Worm (Caenorhabditis elegans) whole organism, L2 larva: ENCODE results near the gene lmp-2.

ENCODE experiments used
- C34F6.9 ChIP-seq: fragments of 150-350 bp; optimal IDR thresholded peaks from 2 replicates; lab custom pipeline; 2014; ENCODE audit warnings: missing biosample characterization, missing genetic modification characterization
- F13H6.1 ChIP-seq: sonication (generic microtip); optimal IDR thresholded peaks from 2 replicates; lab custom pipeline; 2016; ENCODE audit warnings: missing genetic modification characterization, missing compliant biosample characterization
- R02D3.7 ChIP-seq: fragments of 150-350 bp; optimal IDR thresholded peaks from 2 replicates; lab custom pipeline; 2014; ENCODE audit warnings: missing biosample characterization, missing genetic modification characterization
- Y55F3AM.14 ChIP-seq: fragments of 200-800 bp; sonication (Bioruptor generic); optimal IDR thresholded peaks from 2 replicates; lab custom pipeline; 2018; ENCODE audit warnings: mild to moderate bottlenecking, missing genetic modification characterization, missing compliant biosample characterization
- ZK546.5 ChIP-seq: sonication (generic microtip); optimal IDR thresholded peaks from 2 replicates; lab custom pipeline; 2017; ENCODE audit warnings: missing biosample characterization, missing genetic modification characterization
- alr-1 ChIP-seq: fragments of 150-350 bp; optimal IDR thresholded peaks from 2 replicates; lab custom pipeline; 2014; ENCODE audit warnings: missing biosample characterization, missing genetic modification characterization
- aly-2 ChIP-seq: fragments of 150-350 bp; optimal IDR thresholded peaks from 2 replicates; lab custom pipeline; 2014; ENCODE audit warnings: missing biosample characterization, missing genetic modification characterization
- ama-1 ChIP-seq: fragments of 150-350 bp; optimal IDR thresholded peaks from 2 replicates; lab custom pipeline; 2018; ENCODE audit warnings: inconsistent platforms
- blmp-1 ChIP-seq: sonication (generic microtip); optimal IDR thresholded peaks from 2 replicates; lab custom pipeline; 2017; ENCODE audit warnings: missing genetic modification characterization, mild to moderate bottlenecking, missing compliant biosample characterization, antibody characterized with exemption, moderate library complexity; ENCODE audit not compliant: insufficient read depth
- ceh-16 ChIP-seq: fragments of 150-350 bp; optimal IDR thresholded peaks from 2 replicates; lab custom pipeline; 2014; ENCODE audit warnings: missing biosample characterization, missing genetic modification characterization
- ceh-82 ChIP-seq: fragments of 150-350 bp; optimal IDR thresholded peaks from 2 replicates; lab custom pipeline; 2014; ENCODE audit warnings: missing biosample characterization, missing genetic modification characterization
- crh-2 ChIP-seq: sonication (generic microtip); optimal IDR thresholded peaks from 2 replicates; lab custom pipeline; 2017; ENCODE audit warnings: missing biosample characterization, missing genetic modification characterization
- egl-27 ChIP-seq: sonication (generic microtip); optimal IDR thresholded peaks from 3 replicates; lab custom pipeline; 2017; ENCODE audit warnings: missing biosample characterization, missing genetic modification reagents, missing genetic modification characterization
- elt-1 ChIP-seq: fragments of 150-350 bp; optimal IDR thresholded peaks from 2 replicates; lab custom pipeline; 2014; ENCODE audit warnings: missing biosample characterization, missing genetic modification characterization
- elt-3 ChIP-seq: sonication (generic microtip); optimal IDR thresholded peaks from 2 replicates; lab custom pipeline; 2017; ENCODE audit warnings: missing biosample characterization, missing genetic modification characterization
- fos-1 ChIP-seq: fragments of 150-350 bp; optimal IDR thresholded peaks from 2 replicates; lab custom pipeline; 2014; ENCODE audit warnings: missing biosample characterization, missing genetic modification characterization
- gmeb-1 ChIP-seq: fragments of 150-350 bp; optimal IDR thresholded peaks from 2 replicates; lab custom pipeline; 2014; ENCODE audit warnings: missing biosample characterization, missing genetic modification characterization
- lin-11 ChIP-seq: fragments of 150-350 bp; sonication (generic microtip); optimal IDR thresholded peaks from 2 replicates; lab custom pipeline; 2014; ENCODE audit warnings: missing biosample characterization, missing genetic modification characterization, inconsistent platforms, mixed read lengths
- lin-13 ChIP-seq: fragments of 150-350 bp; optimal IDR thresholded peaks from 2 replicates; lab custom pipeline; 2014; ENCODE audit warnings: missing biosample characterization, missing genetic modification reagents, missing genetic modification characterization
- lin-39 ChIP-seq: fragments of 150-350 bp; optimal IDR thresholded peaks from 2 replicates; lab custom pipeline; 2014; ENCODE audit warnings: missing biosample characterization, missing genetic modification reagents, missing genetic modification characterization
- lsy-2 ChIP-seq, 2 experiments: fragments of 150-350 bp in 1 of 2; sonication (generic microtip) in 1 of 2; optimal IDR thresholded peaks; 2 replicates each; lab custom pipeline; 2014 to 2017; ENCODE audit warnings: missing biosample characterization in 2 of 2, missing genetic modification characterization in 2 of 2
- mab-5 ChIP-seq: fragments of 150-350 bp; optimal IDR thresholded peaks from 2 replicates; lab custom pipeline; 2014; ENCODE audit warnings: missing biosample characterization, missing genetic modification characterization
- nhr-11 ChIP-seq: fragments of 150-350 bp; optimal IDR thresholded peaks from 2 replicates; lab custom pipeline; 2014; ENCODE audit warnings: missing biosample characterization, missing genetic modification characterization
- nhr-12 ChIP-seq: fragments of 150-350 bp; optimal IDR thresholded peaks from 2 replicates; lab custom pipeline; 2014; ENCODE audit warnings: missing biosample characterization, missing genetic modification characterization
- nhr-129 ChIP-seq: fragments of 150-350 bp; optimal IDR thresholded peaks from 2 replicates; lab custom pipeline; 2014; ENCODE audit warnings: missing biosample characterization, missing genetic modification characterization
- nhr-21 ChIP-seq: fragments of 150-350 bp; optimal IDR thresholded peaks from 2 replicates; lab custom pipeline; 2014; ENCODE audit warnings: missing biosample characterization, missing genetic modification characterization
- nhr-23 ChIP-seq: fragments of 150-350 bp; optimal IDR thresholded peaks from 2 replicates; lab custom pipeline; 2014; ENCODE audit warnings: missing biosample characterization, missing genetic modification reagents, missing genetic modification characterization
- nhr-237 ChIP-seq: fragments of 150-350 bp; optimal IDR thresholded peaks from 2 replicates; lab custom pipeline; 2014; ENCODE audit warnings: missing biosample characterization, missing genetic modification characterization
- nhr-25 ChIP-seq: fragments of 150-350 bp; sonication (generic microtip); optimal IDR thresholded peaks from 3 replicates; lab custom pipeline; 2014; ENCODE audit warnings: missing biosample characterization, missing genetic modification characterization
- nhr-6 ChIP-seq: fragments of 150-350 bp; optimal IDR thresholded peaks from 2 replicates; lab custom pipeline; 2014; ENCODE audit warnings: missing biosample characterization, missing genetic modification characterization
- nhr-77 ChIP-seq: fragments of 150-350 bp; optimal IDR thresholded peaks from 2 replicates; lab custom pipeline; 2014; ENCODE audit warnings: missing biosample characterization, missing genetic modification characterization
- peb-1 ChIP-seq: fragments of 150-350 bp; optimal IDR thresholded peaks from 2 replicates; lab custom pipeline; 2014; ENCODE audit warnings: missing biosample characterization, missing genetic modification characterization
- sem-4 ChIP-seq: fragments of 150-350 bp; optimal IDR thresholded peaks from 2 replicates; lab custom pipeline; 2014; ENCODE audit warnings: missing biosample characterization, missing genetic modification reagents, missing genetic modification characterization
- skn-1 ChIP-seq: sonication (generic microtip); optimal IDR thresholded peaks from 2 replicates; lab custom pipeline; 2017; ENCODE audit warnings: missing biosample characterization, missing genetic modification characterization
- sma-3 ChIP-seq: sonication (generic microtip); optimal IDR thresholded peaks from 2 replicates; lab custom pipeline; 2016; ENCODE audit warnings: missing genetic modification reagents, missing genetic modification characterization, missing compliant biosample characterization
- sma-9 ChIP-seq, 2 experiments: fragments of 150-350 bp in 1 of 2; sonication (generic microtip) in 1 of 2; optimal IDR thresholded peaks; 2 replicates each; lab custom pipeline; 2014 to 2016; ENCODE audit warnings: missing genetic modification characterization in 2 of 2, mild to moderate bottlenecking in 1 of 2, missing biosample characterization in 1 of 2, missing compliant biosample characterization in 1 of 2, missing genetic modification reagents in 1 of 2, moderate library complexity in 1 of 2
- snpc-4 ChIP-seq: fragments of 150-350 bp; optimal IDR thresholded peaks from 2 replicates; lab custom pipeline; 2014; ENCODE audit warnings: missing biosample characterization, missing genetic modification characterization
- unc-39 ChIP-seq: fragments of 150-350 bp; optimal IDR thresholded peaks from 2 replicates; lab custom pipeline; 2014; ENCODE audit warnings: missing biosample characterization, missing genetic modification characterization
- unc-55 ChIP-seq: fragments of 150-350 bp; sonication (generic microtip); optimal IDR thresholded peaks from 3 replicates; lab custom pipeline; 2014; ENCODE audit warnings: missing biosample characterization, missing genetic modification reagents, missing genetic modification characterization
- zag-1 ChIP-seq: fragments of 150-350 bp; optimal IDR thresholded peaks from 2 replicates; lab custom pipeline; 2014; ENCODE audit warnings: missing biosample characterization, missing genetic modification characterization
- ztf-1 ChIP-seq: fragments of 200-800 bp; sonication (Bioruptor generic); conservative IDR thresholded peaks from 2 replicates; pipeline ENCODE4 v1.3.6; 2022; ENCODE audit warnings: missing genetic modification characterization, missing compliant biosample characterization
- ztf-11 ChIP-seq: sonication (generic microtip); optimal IDR thresholded peaks from 2 replicates; lab custom pipeline; 2017; ENCODE audit warnings: missing biosample characterization, missing genetic modification characterization

lmp-2 gene

DNA sequence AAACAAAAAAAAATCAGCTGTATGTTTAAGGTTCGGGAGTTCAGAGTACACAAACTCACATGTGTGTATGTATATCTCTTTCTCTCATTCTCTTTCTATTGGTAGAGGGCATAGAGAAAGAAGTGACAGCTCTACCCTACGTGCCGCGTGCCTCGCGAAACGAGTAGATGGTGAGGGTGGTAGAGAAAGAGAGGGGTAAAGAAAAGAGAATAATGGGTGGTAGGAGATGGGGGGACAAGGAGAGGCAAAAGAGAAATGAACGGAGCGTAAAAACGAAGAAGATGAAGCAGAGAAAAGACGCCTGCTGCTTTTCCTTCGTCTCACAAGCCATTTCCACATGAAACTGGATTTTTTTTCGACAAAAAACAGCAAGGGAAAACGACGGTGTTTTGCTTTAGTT is 32.3 kb upstream of the lmp-2 start (continued):
- TF ChIP-seq ztf-1 (GFP tag; lab: Robert Waterston, UW), result no peak
- peak; percentile 92 for TF ChIP-seq nhr-6 (tag; lab: Kevin White, UChicago)
- peak; percentile 83 for TF ChIP-seq sma-3 (GFP tag; lab: Kevin White, UChicago)
- TF ChIP-seq ama-1 (lab: Kevin White, UChicago), result peak; percentile 17
- peak; percentile 73 for TF ChIP-seq gmeb-1 (tag; lab: Kevin White, UChicago)
- TF ChIP-seq lin-13 (GFP tag; lab: Kevin White, UChicago), result peak; percentile 89
- no peak for TF ChIP-seq nhr-237
- TF ChIP-seq nhr-77 (tag; lab: Kevin White, UChicago), result no peak
- peak; percentile 90 for TF ChIP-seq egl-27 (tag; lab: Kevin White, UChicago)
- no peak for TF ChIP-seq elt-3 (tag; lab: Kevin White, UChicago)
- peak; percentile 90 for TF ChIP-seq nhr-21 (tag; lab: Kevin White, UChicago)

DNA sequence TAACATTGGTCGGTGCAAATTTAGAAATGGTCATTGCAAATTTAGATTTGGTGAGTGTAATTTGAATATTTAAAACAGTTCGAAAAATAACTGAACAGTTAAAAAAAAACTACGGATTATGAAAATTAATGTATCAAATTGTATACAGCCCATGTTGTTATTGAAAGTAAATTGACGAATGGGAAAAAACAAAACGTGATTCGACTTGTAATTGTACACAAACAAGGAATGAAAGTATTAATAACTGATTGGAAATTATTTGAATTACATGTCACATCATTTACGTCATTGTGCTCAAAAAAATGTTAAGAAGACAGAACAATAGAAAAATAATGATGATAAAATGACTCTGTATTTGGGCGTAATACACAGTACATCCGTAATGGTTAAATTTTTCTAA is 31.1 kb upstream of the lmp-2 start:
- no peak for TF ChIP-seq ztf-11 (tag; lab: Kevin White, UChicago)
- TF ChIP-seq sem-4 (tag; lab: Kevin White, UChicago), result no peak
- no peak for TF ChIP-seq Y55F3AM.14 (GFP tag; lab: Kevin White, UChicago)
- no peak for TF ChIP-seq aly-2 (tag; lab: Kevin White, UChicago)
- no peak for TF ChIP-seq nhr-11 (tag; lab: Kevin White, UChicago)

DNA sequence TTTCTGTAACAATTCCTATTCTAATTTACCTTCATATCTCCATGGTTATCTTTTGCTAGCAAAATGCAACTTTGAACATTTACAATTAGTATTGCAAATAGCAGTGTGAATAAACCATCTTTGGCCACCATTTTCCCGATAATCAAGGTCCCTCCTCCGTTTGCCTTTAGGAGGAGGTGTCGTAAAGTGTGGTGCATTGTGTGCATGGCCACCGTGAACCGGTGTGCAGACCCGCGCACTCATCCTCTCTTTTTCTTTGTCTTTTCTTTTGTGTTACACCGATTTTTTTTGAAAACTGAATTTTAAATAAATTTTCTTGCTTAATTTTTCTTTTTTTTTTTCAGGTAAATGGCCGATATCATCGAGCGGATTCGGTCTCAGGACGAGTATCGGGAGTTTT is 28.6 kb upstream of the lmp-2 start, which contains the start of the genes pigx-1 and rme-6:
Gene pigx-1, minus strand, starts transcription at position 206 of the 400 bp plus-strand sequence.
Gene rme-6, plus strand, starts transcription at position 345 of the 400 bp plus-strand sequence.
- TF ChIP-seq nhr-129 (tag; lab: Kevin White, UChicago) (peak; percentile 20), unc-55 (GFP tag; lab: Kevin White, UChicago) (peak; percentile 63), lsy-2 (tag; optimal IDR thresholded peaks at IDR 0.05; lab: Kevin White, UChicago) (peak in 1 of 2 experiments; percentile 27), lin-39 (no peak)

DNA sequence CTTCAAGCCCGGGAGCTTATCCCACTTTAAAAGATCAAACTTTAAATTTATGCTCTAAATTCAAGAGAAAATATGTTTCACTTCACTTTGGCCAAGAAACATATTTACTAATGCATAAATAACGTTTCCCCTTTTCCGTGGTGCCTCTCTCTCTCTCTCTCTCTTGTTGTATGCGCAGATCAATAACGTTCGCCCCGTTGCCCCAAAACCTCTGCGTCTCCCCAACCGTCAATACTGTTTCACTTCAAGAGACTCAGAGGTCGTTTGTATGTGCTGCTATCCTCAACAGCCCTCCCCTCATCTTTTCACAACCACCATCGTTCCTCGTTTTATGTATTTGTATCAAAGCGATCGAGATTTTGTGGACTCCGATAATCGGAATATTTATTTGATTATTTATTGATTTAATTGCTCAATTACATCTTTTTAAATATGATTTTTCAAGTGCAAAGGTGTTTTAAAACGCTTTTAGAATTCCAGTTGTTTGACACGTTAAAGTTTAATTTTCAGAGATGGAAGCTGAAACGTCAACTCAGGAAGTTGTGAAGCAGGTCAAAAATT is 21.6 kb upstream of the lmp-2 start, which contains the start of gene ife-4:
Gene ife-4, plus strand, starts transcription at position 511 of the 561 bp plus-strand sequence.
- TF ChIP-seq F13H6.1 (tag; lab: Kevin White, UChicago) (peak; percentile 41), peb-1 (tag; lab: Kevin White, UChicago) (no peak), nhr-129 (tag; lab: Kevin White, UChicago) (peak; percentile 29), ztf-11 (tag; lab: Kevin White, UChicago) (no peak), sem-4 (tag; lab: Kevin White, UChicago) (no peak), C34F6.9 (tag; lab: Kevin White, UChicago) (peak; percentile 70), sma-3 (GFP tag; lab: Kevin White, UChicago) (no peak), sma-9 (GFP tag; optimal IDR thresholded peaks at IDR 0.05; lab: Kevin White, UChicago) (peak; percentile 47), sma-9 (tag; optimal IDR thresholded peaks at IDR 0.05; lab: Kevin White, UChicago) (no peak), nhr-6 (tag; lab: Kevin White, UChicago) (no peak), egl-27 (tag; lab: Kevin White, UChicago) (no peak), skn-1 (tag; lab: Kevin White, UChicago) (no peak), unc-55 (GFP tag; lab: Kevin White, UChicago) (peak; percentile 63), nhr-12 (tag; lab: Kevin White, UChicago) (no peak), ZK546.5 (tag; lab: Kevin White, UChicago) (no peak), nhr-23 (tag; lab: Kevin White, UChicago) (no peak), unc-39 (tag; lab: Kevin White, UChicago) (no peak), R02D3.7 (tag; lab: Kevin White, UChicago) (no peak), fos-1 (peak; percentile 6), nhr-11 (tag; lab: Kevin White, UChicago) (no peak), lin-13 (GFP tag; lab: Kevin White, UChicago) (no peak), lsy-2 (tag; optimal IDR thresholded peaks at IDR 0.05; lab: Kevin White, UChicago) (peak in 1 of 2 experiments; percentile 51), nhr-21 (tag; lab: Kevin White, UChicago) (no peak), mab-5 (tag; lab: Kevin White, UChicago) (peak; percentile 50), alr-1 (tag; lab: Kevin White, UChicago) (no peak), nhr-237 (no peak), blmp-1 (tag; lab: Kevin White, UChicago) (no peak), ceh-16 (no peak), nhr-77 (tag; lab: Kevin White, UChicago) (no peak), ztf-1 (GFP tag; lab: Robert Waterston, UW) (no peak), lin-11 (tag; lab: Kevin White, UChicago) (no peak), elt-3 (tag; lab: Kevin White, UChicago) (no peak), snpc-4 (tag; lab: Kevin White, UChicago) (no peak), gmeb-1 (tag; lab: Kevin White, UChicago) (no peak), elt-1 (no peak), nhr-25 (no peak), zag-1 (peak; percentile 22), Y55F3AM.14 (GFP tag; lab: Kevin White, UChicago) (no peak), lin-39 (no peak), crh-2 (tag; lab: Kevin White, UChicago) (peak; percentile 7), aly-2 (tag; lab: Kevin White, UChicago) (no peak), ceh-82 (tag; lab: Kevin White, UChicago) (no peak)
